Worm (Caenorhabditis elegans) whole organism, L1 larva: ENCODE data around the gene F32A5.4.

Experiments
- C04F5.9 ChIP-seq: sonication (generic microtip); optimal IDR thresholded peaks from 2 replicates; lab custom pipeline; 2016; ENCODE audit warnings: missing genetic modification characterization, missing compliant biosample characterization
- C16A3.4 ChIP-seq: fragments of 150-350 bp; optimal IDR thresholded peaks from 2 replicates; lab custom pipeline; 2014; ENCODE audit warnings: missing biosample characterization, missing genetic modification characterization
- C34B4.2 ChIP-seq: sonication (generic microtip); optimal IDR thresholded peaks from 2 replicates; lab custom pipeline; 2017; ENCODE audit warnings: mild to moderate bottlenecking, missing genetic modification characterization, missing compliant biosample characterization
- F16B12.6 ChIP-seq: fragments of 150-350 bp; optimal IDR thresholded peaks from 2 replicates; lab custom pipeline; 2014; ENCODE audit warnings: missing biosample characterization, missing genetic modification characterization
- Y116A8C.19 ChIP-seq: sonication (generic microtip); optimal IDR thresholded peaks from 2 replicates; lab custom pipeline; 2016; ENCODE audit warnings: missing compliant biosample characterization, missing genetic modification characterization, borderline replicate concordance
- alr-1 ChIP-seq: fragments of 200-800 bp; sonication (Bioruptor generic); optimal IDR thresholded peaks from 2 replicates; lab custom pipeline; 2018; ENCODE audit warnings: borderline replicate concordance, mild to moderate bottlenecking, missing genetic modification characterization, missing compliant biosample characterization
- aly-2 ChIP-seq: fragments of 150-350 bp; optimal IDR thresholded peaks from 2 replicates; lab custom pipeline; 2014; ENCODE audit warnings: missing biosample characterization, missing genetic modification characterization
- blmp-1 ChIP-seq: fragments of 150-350 bp; optimal IDR thresholded peaks from 2 replicates; lab custom pipeline; 2014; ENCODE audit warnings: missing biosample characterization, missing genetic modification characterization
- ceh-8 ChIP-seq: fragments of 200-800 bp; sonication (Bioruptor generic); optimal IDR thresholded peaks from 2 replicates; lab custom pipeline; 2018; ENCODE audit warnings: mild to moderate bottlenecking, missing genetic modification characterization, moderate library complexity, missing compliant biosample characterization
- ceh-82 ChIP-seq, 3 experiments: fragments of 150-350 bp in 1 of 3; sonication (generic microtip) in 2 of 3; optimal IDR thresholded peaks; 2 replicates each; lab custom pipeline; 2014 to 2017; ENCODE audit warnings: missing biosample characterization in 3 of 3, missing genetic modification characterization in 3 of 3
- ceh-88 ChIP-seq: fragments of 200-800 bp; sonication (Bioruptor generic); IDR thresholded peaks from 2 replicates; pipeline ENCODE4 v1.3.6; 2022; ENCODE audit warnings: missing genetic modification characterization, missing compliant biosample characterization
- ces-1 ChIP-seq: fragments of 150-350 bp; optimal IDR thresholded peaks from 2 replicates; lab custom pipeline; 2014; ENCODE audit warnings: missing biosample characterization, missing genetic modification reagents, missing genetic modification characterization
- dpl-1 ChIP-seq, 3 experiments: fragments of 150-350 bp in 2 of 3; sonication (generic microtip) in 1 of 3; optimal IDR thresholded peaks; 2 replicates each; lab custom pipeline; 2014 to 2017; ENCODE audit warnings: missing biosample characterization in 3 of 3, missing genetic modification characterization in 3 of 3, missing genetic modification reagents in 3 of 3
- efl-3 ChIP-seq: fragments of 200-800 bp; sonication (Bioruptor generic); optimal IDR thresholded peaks from 2 replicates; lab custom pipeline; 2018; ENCODE audit warnings: mild to moderate bottlenecking, missing genetic modification characterization, missing compliant biosample characterization
- elt-2 ChIP-seq: sonication (generic microtip); optimal IDR thresholded peaks from 2 replicates; lab custom pipeline; 2016; ENCODE audit warnings: missing genetic modification characterization, mild to moderate bottlenecking, inconsistent platforms, missing compliant biosample characterization, missing genetic modification reagents
- elt-3 ChIP-seq, 6 experiments: fragments of 150-350 bp in 1 of 6; sonication (generic microtip); optimal IDR thresholded peaks; 2 replicates each; lab custom pipeline; 2017 to 2018; ENCODE audit warnings: missing biosample characterization in 6 of 6, missing genetic modification characterization in 6 of 6, inconsistent platforms in 1 of 6
- ets-5 ChIP-seq: fragments of 200-800 bp; sonication (Bioruptor generic); IDR thresholded peaks from 2 replicates; pipeline ENCODE4 v1.3.6; 2022; ENCODE audit warnings: missing genetic modification characterization, missing compliant biosample characterization
- fkh-10 ChIP-seq: sonication (generic microtip); optimal IDR thresholded peaks from 2 replicates; lab custom pipeline; 2017; ENCODE audit warnings: missing biosample characterization, missing genetic modification reagents, missing genetic modification characterization
- irx-1 ChIP-seq: sonication (generic microtip); optimal IDR thresholded peaks from 2 replicates; lab custom pipeline; 2016; ENCODE audit warnings: missing genetic modification characterization, missing compliant biosample characterization
- isw-1 ChIP-seq: fragments of 200-800 bp; sonication (Bioruptor generic); IDR thresholded peaks from 2 replicates; pipeline ENCODE4 v1.3.6; 2022; ENCODE audit warnings: missing genetic modification characterization, missing compliant biosample characterization
- jun-1 ChIP-seq: fragments of 150-350 bp; optimal IDR thresholded peaks from 2 replicates; lab custom pipeline; 2014; ENCODE audit warnings: missing biosample characterization, missing genetic modification reagents, missing genetic modification characterization
- lin-14 ChIP-seq: fragments of 200-800 bp; sonication (Bioruptor generic); optimal IDR thresholded peaks from 2 replicates; lab custom pipeline; 2018; ENCODE audit warnings: mild to moderate bottlenecking, missing genetic modification characterization, moderate library complexity, missing compliant biosample characterization
- lin-35 ChIP-seq, 2 experiments: fragments of 150-350 bp; optimal IDR thresholded peaks; 2 replicates each; lab custom pipeline; 2014; ENCODE audit warnings: missing biosample characterization in 2 of 2, missing genetic modification characterization in 2 of 2, missing genetic modification reagents in 2 of 2
- lin-39 ChIP-seq: fragments of 150-350 bp; optimal IDR thresholded peaks from 2 replicates; lab custom pipeline; 2014; ENCODE audit warnings: missing biosample characterization, missing genetic modification reagents, missing genetic modification characterization
- lsy-2 ChIP-seq, 2 experiments: fragments of 150-350 bp; optimal IDR thresholded peaks; 2 replicates each; lab custom pipeline; 2014; ENCODE audit warnings: missing biosample characterization in 2 of 2, missing genetic modification characterization in 2 of 2
- mab-9 ChIP-seq: fragments of 200-800 bp; sonication (Bioruptor generic); IDR thresholded peaks from 2 replicates; pipeline ENCODE4 v1.3.6; 2022; ENCODE audit warnings: missing genetic modification reagents, missing genetic modification characterization, missing compliant biosample characterization
- mdl-1 ChIP-seq, 2 experiments: fragments of 150-350 bp; optimal IDR thresholded peaks; 2 replicates each; lab custom pipeline; 2014 to 2017; ENCODE audit warnings: missing biosample characterization in 2 of 2, missing genetic modification characterization in 2 of 2, inconsistent platforms in 1 of 2
- mef-2 ChIP-seq: fragments of 150-350 bp; optimal IDR thresholded peaks from 2 replicates; lab custom pipeline; 2014; ENCODE audit warnings: missing biosample characterization, missing genetic modification characterization
- nhr-12 ChIP-seq: sonication (generic microtip); optimal IDR thresholded peaks from 2 replicates; lab custom pipeline; 2017; ENCODE audit warnings: missing biosample characterization, missing genetic modification characterization
- nhr-19 ChIP-seq: fragments of 200-800 bp; sonication (Bioruptor generic); conservative IDR thresholded peaks from 2 replicates; pipeline ENCODE4 v1.3.6; 2022; ENCODE audit warnings: missing genetic modification characterization, missing compliant biosample characterization
- nhr-20 ChIP-seq: sonication (generic microtip); optimal IDR thresholded peaks from 2 replicates; lab custom pipeline; 2016; ENCODE audit warnings: mild to moderate bottlenecking, missing genetic modification characterization, missing compliant biosample characterization
- nhr-237 ChIP-seq: fragments of 150-350 bp; optimal IDR thresholded peaks from 2 replicates; lab custom pipeline; 2014; ENCODE audit warnings: missing biosample characterization, missing genetic modification characterization
- nhr-71 ChIP-seq: sonication (generic microtip); optimal IDR thresholded peaks from 2 replicates; lab custom pipeline; 2016; ENCODE audit warnings: mild to moderate bottlenecking, missing genetic modification characterization, moderate library complexity, missing compliant biosample characterization
- nhr-90 ChIP-seq: sonication (generic microtip); optimal IDR thresholded peaks from 2 replicates; lab custom pipeline; 2016; ENCODE audit warnings: mild to moderate bottlenecking, missing genetic modification characterization, missing compliant biosample characterization; ENCODE audit not compliant: poor library complexity
- pax-3 ChIP-seq: fragments of 200-800 bp; sonication (Bioruptor generic); optimal IDR thresholded peaks from 2 replicates; lab custom pipeline; 2018; ENCODE audit warnings: mild to moderate bottlenecking, missing genetic modification characterization, moderate library complexity, missing compliant biosample characterization
- rnt-1 ChIP-seq: sonication (generic microtip); optimal IDR thresholded peaks from 2 replicates; lab custom pipeline; 2016; ENCODE audit warnings: mild to moderate bottlenecking, missing genetic modification characterization, moderate library complexity, missing compliant biosample characterization
- snpc-4 ChIP-seq: fragments of 150-350 bp; optimal IDR thresholded peaks from 2 replicates; lab custom pipeline; 2014; ENCODE audit warnings: missing biosample characterization, missing genetic modification characterization
- sox-4 ChIP-seq: sonication (generic microtip); optimal IDR thresholded peaks from 2 replicates; lab custom pipeline; 2016; ENCODE audit warnings: missing genetic modification characterization, missing compliant biosample characterization
- sptf-1 ChIP-seq: fragments of 150-350 bp; optimal IDR thresholded peaks from 2 replicates; lab custom pipeline; 2014; ENCODE audit warnings: missing biosample characterization, missing genetic modification characterization
- sup-37 ChIP-seq: fragments of 200-800 bp; sonication (Bioruptor generic); optimal IDR thresholded peaks from 2 replicates; lab custom pipeline; 2018; ENCODE audit warnings: mild to moderate bottlenecking, missing genetic modification characterization, missing compliant biosample characterization
- unc-130 ChIP-seq: fragments of 150-350 bp; optimal IDR thresholded peaks from 2 replicates; lab custom pipeline; 2017; ENCODE audit warnings: missing biosample characterization, missing genetic modification characterization, inconsistent platforms
- unc-30 ChIP-seq: sonication (generic microtip); optimal IDR thresholded peaks from 2 replicates; lab custom pipeline; 2017; ENCODE audit warnings: missing biosample characterization, missing genetic modification characterization
- unc-86 ChIP-seq: sonication (generic microtip); optimal IDR thresholded peaks from 2 replicates; lab custom pipeline; 2016; ENCODE audit warnings: missing genetic modification characterization, missing compliant biosample characterization
- zag-1 ChIP-seq: fragments of 150-350 bp; optimal IDR thresholded peaks from 2 replicates; lab custom pipeline; 2014; ENCODE audit warnings: missing biosample characterization, missing genetic modification characterization

The F32A5.4 gene

ce11 chrII:7196040-7196439 lies 32.9 kb upstream of the F32A5.4 start, which contains the start of gene maoc-1:
Gene maoc-1, plus strand, starts transcription at chrII:7196276.
- TF ChIP-seq elt-2 (tag; lab: Kevin White, UChicago) = peak; percentile 6
- no peak for TF ChIP-seq Y116A8C.19
- peak in 1 of 2 experiments; percentile 18 for TF ChIP-seq lin-35 (GFP tag; optimal IDR thresholded peaks at IDR 0.05; lab: Kevin White, UChicago)
- TF ChIP-seq C34B4.2 (tag; lab: Kevin White, UChicago) = no peak
- TF ChIP-seq nhr-237 (tag; lab: Kevin White, UChicago) = no peak
- TF ChIP-seq nhr-20 (tag; lab: Kevin White, UChicago) = peak; percentile 36
- no peak for TF ChIP-seq sptf-1 (tag; lab: Kevin White, UChicago)
- peak; percentile 5 for TF ChIP-seq blmp-1 (tag; lab: Kevin White, UChicago)
- no peak for TF ChIP-seq elt-3 (tag; optimal IDR thresholded peaks at IDR 0.05; lab: Kevin White, UChicago)

ce11 chrII:7197434-7197833 lies 31.5 kb upstream of the F32A5.4 start:
- no peak for TF ChIP-seq nhr-12 (tag; lab: Kevin White, UChicago)
- 0 out of 2 replicates have a peak, but pooled peaks have one; percentile 6 for TF ChIP-seq nhr-19 (GFP tag; lab: Robert Waterston, UW)

- peak in 2 of 6 experiments; percentile 12 to 67 for TF ChIP-seq elt-3 (tag; optimal IDR thresholded peaks at IDR 0.05; lab: Kevin White, UChicago)
- TF ChIP-seq nhr-20 (tag; lab: Kevin White, UChicago) = peak; percentile 14
- TF ChIP-seq ets-5 (GFP tag; lab: Robert Waterston, UW) = no peak
- no peak for TF ChIP-seq nhr-237 (tag; lab: Kevin White, UChicago)
- no peak for TF ChIP-seq mdl-1 (tag; optimal IDR thresholded peaks at IDR 0.05; lab: Kevin White, UChicago)
- TF ChIP-seq blmp-1 (tag; lab: Kevin White, UChicago) = peak; percentile 34
Measured at ce11 chrII:7199308-7199707, 29.6 kb upstream of the F32A5.4 start, which contains the start of gene E04F6.6. Gene E04F6.6, minus strand, starts transcription at chrII:7199565.

- TF ChIP-seq C04F5.9 (tag; lab: Kevin White, UChicago) = peak; percentile 59
- TF ChIP-seq mef-2 (tag; lab: Kevin White, UChicago) = peak; percentile 23
- TF ChIP-seq nhr-20 (tag; lab: Kevin White, UChicago) = peak; percentile 89
- no peak for TF ChIP-seq ces-1 (GFP tag; lab: Kevin White, UChicago)
- peak; percentile 15 for TF ChIP-seq Y116A8C.19
- TF ChIP-seq ceh-8 (GFP tag; lab: Kevin White, UChicago) = peak; percentile 72
- peak; percentile 99 for TF ChIP-seq snpc-4 (tag; lab: Kevin White, UChicago)
- TF ChIP-seq mab-9 (GFP tag; lab: Robert Waterston, UW) = peak; percentile 72
- no peak for TF ChIP-seq alr-1 (tag; lab: Kevin White, UChicago)
- TF ChIP-seq sup-37 (GFP tag; lab: Kevin White, UChicago) = peak; percentile 84
- peak; percentile 61 for TF ChIP-seq efl-3 (GFP tag; lab: Kevin White, UChicago)
- peak in 1 of 2 experiments; percentile 77 for TF ChIP-seq mdl-1 (tag; optimal IDR thresholded peaks at IDR 0.05; lab: Kevin White, UChicago)
- TF ChIP-seq fkh-10 (GFP tag; lab: Kevin White, UChicago) = no peak
- TF ChIP-seq jun-1 (tag; lab: Kevin White, UChicago) = peak; percentile 39
- TF ChIP-seq C16A3.4 (tag; lab: Kevin White, UChicago) = peak; percentile 73
- peak; percentile 89 for TF ChIP-seq nhr-90 (tag; lab: Kevin White, UChicago)
- peak; percentile 36 for TF ChIP-seq sox-4
- peak; percentile 76 for TF ChIP-seq elt-2 (tag; lab: Kevin White, UChicago)
- TF ChIP-seq unc-30 (tag; lab: Kevin White, UChicago) = no peak
- TF ChIP-seq isw-1 (GFP tag; lab: Robert Waterston, UW) = peak; percentile 42
- TF ChIP-seq unc-86 (tag; lab: Kevin White, UChicago) = peak; percentile 57
- TF ChIP-seq lin-39 = peak; percentile 71
- peak; percentile 40 to 76 (median 73) for TF ChIP-seq ceh-82 (tag; optimal IDR thresholded peaks at IDR 0.05; lab: Kevin White, UChicago)
- TF ChIP-seq lsy-2 (tag; optimal IDR thresholded peaks at IDR 0.05; lab: Kevin White, UChicago) = peak; percentile 54 to 81
- peak; percentile 76 for TF ChIP-seq ceh-88 (GFP tag; lab: Robert Waterston, UW)
- TF ChIP-seq lin-14 = peak; percentile 86
- TF ChIP-seq dpl-1 (GFP tag; optimal IDR thresholded peaks at IDR 0.05; lab: Kevin White, UChicago) = peak; percentile 45 to 59 (median 56)
- peak; percentile 24 for TF ChIP-seq unc-130 (tag; lab: Kevin White, UChicago)
- peak; percentile 8 for TF ChIP-seq F16B12.6 (tag; lab: Kevin White, UChicago)
- TF ChIP-seq nhr-71 (tag; lab: Kevin White, UChicago) = peak; percentile 89
- no peak for TF ChIP-seq zag-1 (tag; lab: Kevin White, UChicago)
- peak; percentile 51 for TF ChIP-seq pax-3
- TF ChIP-seq irx-1 (tag; lab: Kevin White, UChicago) = peak; percentile 80
- peak; percentile 89 for TF ChIP-seq rnt-1
- peak; percentile 36 for TF ChIP-seq aly-2 (tag; lab: Kevin White, UChicago)
Measured at ce11 chrII:7200051-7200599, 28.8 kb upstream of the F32A5.4 start, which contains the start of gene pcrg-1. Gene pcrg-1, plus strand, starts transcription at chrII:7200549.
